Worm (Caenorhabditis elegans) whole organism, L3 larva: ENCODE results near the gene C29E4.15.

ENCODE experiments used
- R02D3.7 ChIP-seq: fragments of 150-350 bp; optimal IDR thresholded peaks from 2 replicates; lab custom pipeline; 2014; ENCODE audit warnings: missing biosample characterization, missing genetic modification characterization
- ZK546.5 ChIP-seq: sonication (generic microtip); optimal IDR thresholded peaks from 2 replicates; lab custom pipeline; 2017; ENCODE audit warnings: missing biosample characterization, missing genetic modification characterization
- aly-2 ChIP-seq: fragments of 150-350 bp; optimal IDR thresholded peaks from 2 replicates; lab custom pipeline; 2014; ENCODE audit warnings: missing biosample characterization, missing genetic modification characterization
- ama-1 ChIP-seq: fragments of 150-350 bp; optimal IDR thresholded peaks from 2 replicates; lab custom pipeline; 2018
- ceh-28 ChIP-seq: fragments of 150-350 bp; optimal IDR thresholded peaks from 2 replicates; lab custom pipeline; 2014; ENCODE audit warnings: missing biosample characterization, missing genetic modification reagents, missing genetic modification characterization
- ceh-82 ChIP-seq: fragments of 150-350 bp; optimal IDR thresholded peaks from 2 replicates; lab custom pipeline; 2014; ENCODE audit warnings: missing biosample characterization, missing genetic modification characterization
- egl-27 ChIP-seq: sonication (generic microtip); optimal IDR thresholded peaks from 4 replicates; lab custom pipeline; 2017; ENCODE audit warnings: missing biosample characterization, missing genetic modification reagents, missing genetic modification characterization
- egl-5 ChIP-seq: fragments of 150-350 bp; optimal IDR thresholded peaks from 2 replicates; lab custom pipeline; 2017; ENCODE audit warnings: missing biosample characterization, missing genetic modification reagents, missing genetic modification characterization, inconsistent platforms
- elt-1 ChIP-seq: fragments of 150-350 bp; optimal IDR thresholded peaks from 2 replicates; lab custom pipeline; 2014; ENCODE audit warnings: missing biosample characterization, missing genetic modification characterization
- elt-2 ChIP-seq: sonication (generic microtip); optimal IDR thresholded peaks from 2 replicates; lab custom pipeline; 2016; ENCODE audit warnings: missing genetic modification reagents, mild to moderate bottlenecking, missing genetic modification characterization, missing compliant biosample characterization
- elt-3 ChIP-seq, 3 experiments: fragments of 150-350 bp in 1 of 3; sonication (generic microtip) in 2 of 3; optimal IDR thresholded peaks; 2 replicates in 2 of 3; 4 replicates in 1 of 3; lab custom pipeline; 2014 to 2017; ENCODE audit warnings: missing biosample characterization in 3 of 3, missing genetic modification characterization in 3 of 3
- eor-1 ChIP-seq, 2 experiments: fragments of 150-350 bp; optimal IDR thresholded peaks; 2 replicates each; lab custom pipeline; 2014 to 2018; ENCODE audit warnings: missing biosample characterization in 2 of 2, missing genetic modification characterization in 2 of 2
- fkh-10 ChIP-seq: sonication (generic microtip); optimal IDR thresholded peaks from 2 replicates; lab custom pipeline; 2017; ENCODE audit warnings: missing biosample characterization, missing genetic modification reagents, missing genetic modification characterization
- fkh-2 ChIP-seq: fragments of 150-350 bp; optimal IDR thresholded peaks from 2 replicates; lab custom pipeline; 2014; ENCODE audit warnings: missing biosample characterization, missing genetic modification reagents, missing genetic modification characterization
- hmg-11 ChIP-seq: sonication (generic microtip); optimal IDR thresholded peaks from 2 replicates; lab custom pipeline; 2016; ENCODE audit warnings: missing genetic modification characterization, missing compliant biosample characterization
- lin-15B ChIP-seq: fragments of 150-350 bp; optimal IDR thresholded peaks from 2 replicates; lab custom pipeline; 2014; ENCODE audit warnings: missing biosample characterization, missing genetic modification characterization
- lin-39 ChIP-seq: fragments of 150-350 bp; optimal IDR thresholded peaks from 2 replicates; lab custom pipeline; 2018; ENCODE audit warnings: missing biosample characterization, missing genetic modification reagents, missing genetic modification characterization
- lsy-12 ChIP-seq: sonication (generic microtip); optimal IDR thresholded peaks from 2 replicates; lab custom pipeline; 2016; ENCODE audit warnings: mild to moderate bottlenecking, missing genetic modification characterization, missing compliant biosample characterization
- mdl-1 ChIP-seq: fragments of 150-350 bp; optimal IDR thresholded peaks from 2 replicates; lab custom pipeline; 2014; ENCODE audit warnings: missing biosample characterization, missing genetic modification characterization
- mml-1 ChIP-seq: fragments of 150-350 bp; sonication (generic microtip); optimal IDR thresholded peaks from 3 replicates; lab custom pipeline; 2014; ENCODE audit warnings: missing biosample characterization, missing genetic modification characterization
- nfya-1 ChIP-seq: sonication (generic microtip); optimal IDR thresholded peaks from 2 replicates; lab custom pipeline; 2017; ENCODE audit warnings: missing genetic modification characterization, mild to moderate bottlenecking, missing compliant biosample characterization, antibody characterized with exemption, moderate library complexity; ENCODE audit not compliant: insufficient read depth
- nhr-11 ChIP-seq: fragments of 150-350 bp; optimal IDR thresholded peaks from 2 replicates; lab custom pipeline; 2014; ENCODE audit warnings: missing biosample characterization, missing genetic modification characterization
- nhr-12 ChIP-seq: fragments of 150-350 bp; optimal IDR thresholded peaks from 2 replicates; lab custom pipeline; 2014; ENCODE audit warnings: missing biosample characterization, missing genetic modification characterization
- nhr-23 ChIP-seq: fragments of 150-350 bp; optimal IDR thresholded peaks from 2 replicates; lab custom pipeline; 2014; ENCODE audit warnings: missing biosample characterization, missing genetic modification reagents, missing genetic modification characterization
- nhr-25 ChIP-seq: sonication (generic microtip); optimal IDR thresholded peaks from 2 replicates; lab custom pipeline; 2017; ENCODE audit warnings: missing biosample characterization, missing genetic modification characterization
- nhr-28 ChIP-seq: fragments of 150-350 bp; optimal IDR thresholded peaks from 2 replicates; lab custom pipeline; 2014; ENCODE audit warnings: missing biosample characterization, missing genetic modification characterization
- nhr-43 ChIP-seq: sonication (generic microtip); optimal IDR thresholded peaks from 2 replicates; lab custom pipeline; 2016; ENCODE audit warnings: mild to moderate bottlenecking, missing genetic modification characterization, missing compliant biosample characterization; ENCODE audit not compliant: poor library complexity, severe bottlenecking
- nhr-67 ChIP-seq: fragments of 150-350 bp; optimal IDR thresholded peaks from 2 replicates; lab custom pipeline; 2014; ENCODE audit warnings: missing biosample characterization, missing genetic modification characterization
- nhr-76 ChIP-seq: fragments of 150-350 bp; sonication (generic microtip); optimal IDR thresholded peaks from 5 replicates; lab custom pipeline; 2014; ENCODE audit warnings: missing biosample characterization, missing genetic modification characterization
- nhr-77 ChIP-seq: fragments of 150-350 bp; optimal IDR thresholded peaks from 2 replicates; lab custom pipeline; 2014; ENCODE audit warnings: missing biosample characterization, missing genetic modification characterization
- pha-4 ChIP-seq: fragments of 150-350 bp; optimal IDR thresholded peaks from 2 replicates; lab custom pipeline; 2014; ENCODE audit warnings: missing biosample characterization, missing genetic modification reagents, missing genetic modification characterization
- pqm-1 ChIP-seq: fragments of 150-350 bp; optimal IDR thresholded peaks from 2 replicates; lab custom pipeline; 2017; ENCODE audit warnings: missing biosample characterization, missing genetic modification characterization, inconsistent platforms
- snpc-4 ChIP-seq: fragments of 150-350 bp; optimal IDR thresholded peaks from 2 replicates; lab custom pipeline; 2014; ENCODE audit warnings: missing biosample characterization, missing genetic modification characterization
- tbx-2 ChIP-seq: sonication (generic microtip); optimal IDR thresholded peaks from 2 replicates; lab custom pipeline; 2016; ENCODE audit warnings: mild to moderate bottlenecking, missing genetic modification characterization, missing compliant biosample characterization
- unc-39 ChIP-seq: sonication (generic microtip); optimal IDR thresholded peaks from 4 replicates; lab custom pipeline; 2017; ENCODE audit warnings: missing biosample characterization, missing genetic modification characterization
- unc-62 ChIP-seq: fragments of 150-350 bp; sonication (generic microtip); optimal IDR thresholded peaks from 4 replicates; lab custom pipeline; 2014; ENCODE audit warnings: missing biosample characterization, missing genetic modification reagents, missing genetic modification characterization
- zag-1 ChIP-seq: fragments of 150-350 bp; optimal IDR thresholded peaks from 2 replicates; lab custom pipeline; 2014; ENCODE audit warnings: missing biosample characterization, missing genetic modification characterization
- ztf-4 ChIP-seq: fragments of 150-350 bp; optimal IDR thresholded peaks from 2 replicates; lab custom pipeline; 2014; ENCODE audit warnings: missing biosample characterization, missing genetic modification characterization

Gene C29E4.15

ce11 chrIII:7909263-7909662 is 43.2 kb upstream of the C29E4.15 start, which contains the start of gene ZK688.1:
ZK688.1 (plus strand) TSS chrIII:7909563.
- no peak for TF ChIP-seq aly-2 (tag; lab: Kevin White, UChicago)
- no peak for TF ChIP-seq nhr-12
- TF ChIP-seq fkh-2 (tag; lab: Kevin White, UChicago), result no peak
- TF ChIP-seq elt-1 (tag; lab: Kevin White, UChicago), result no peak
- TF ChIP-seq elt-2 (tag; lab: Kevin White, UChicago), result no peak
- TF ChIP-seq ztf-4 (tag; lab: Kevin White, UChicago), result no peak
- no peak for TF ChIP-seq elt-3 (tag; optimal IDR thresholded peaks at IDR 0.05; lab: Kevin White, UChicago)
- TF ChIP-seq eor-1 (tag; optimal IDR thresholded peaks at IDR 0.05; lab: Kevin White, UChicago), result no peak
- TF ChIP-seq lin-15B (tag; lab: Kevin White, UChicago), result no peak
- TF ChIP-seq egl-27 (tag; lab: Kevin White, UChicago), result no peak
- no peak for TF ChIP-seq R02D3.7 (tag; lab: Kevin White, UChicago)
- no peak for TF ChIP-seq nhr-77 (tag; lab: Kevin White, UChicago)
- TF ChIP-seq nhr-28 (tag; lab: Kevin White, UChicago), result no peak
- no peak for TF ChIP-seq nhr-76 (tag; lab: Kevin White, UChicago)

- TF ChIP-seq nhr-23 (peak; percentile 68), elt-3 (tag; optimal IDR thresholded peaks at IDR 0.05; lab: Kevin White, UChicago) (no peak), nfya-1 (tag; lab: Kevin White, UChicago) (peak; percentile 28), snpc-4 (tag; lab: Kevin White, UChicago) (no peak), nhr-25 (tag; lab: Kevin White, UChicago) (peak; percentile 59), tbx-2 (tag; lab: Kevin White, UChicago) (no peak), pha-4 (tag; lab: Kevin White, UChicago) (peak; percentile 52), zag-1 (tag; lab: Kevin White, UChicago) (no peak)
Observed at ce11 chrIII:7911621-7912020, 40.8 kb upstream of the C29E4.15 start, which contains the start of gene ZK688.7. ZK688.7 (minus strand) TSS chrIII:7911634.

ce11 chrIII:7913488-7913887 is 38.9 kb upstream of the C29E4.15 start, which contains the start of gene ZK688.12:
ZK688.12 (minus strand) TSS chrIII:7913588.
- TF ChIP-seq fkh-10 (GFP tag; lab: Kevin White, UChicago) (no peak), hmg-11 (tag; lab: Kevin White, UChicago) (no peak), elt-1 (tag; lab: Kevin White, UChicago) (no peak), ceh-28 (tag; lab: Kevin White, UChicago) (no peak), lsy-12 (tag; lab: Kevin White, UChicago) (no peak), egl-5 (tag; lab: Kevin White, UChicago) (no peak), ceh-82 (tag; lab: Kevin White, UChicago) (no peak), mml-1 (tag; lab: Kevin White, UChicago) (no peak), nhr-23 (no peak), lin-15B (tag; lab: Kevin White, UChicago) (no peak), elt-2 (tag; lab: Kevin White, UChicago) (no peak), unc-39 (tag; lab: Kevin White, UChicago) (no peak), ama-1 (no peak), egl-27 (tag; lab: Kevin White, UChicago) (no peak), aly-2 (tag; lab: Kevin White, UChicago) (no peak), nhr-25 (tag; lab: Kevin White, UChicago) (no peak), nhr-28 (tag; lab: Kevin White, UChicago) (no peak), unc-62 (GFP tag; lab: Kevin White, UChicago) (no peak)
- TF ChIP-seq, all 47 proteins: peak for 0

- no peak for TF ChIP-seq elt-1 (tag; lab: Kevin White, UChicago)
- no peak for TF ChIP-seq aly-2 (tag; lab: Kevin White, UChicago)
- no peak for TF ChIP-seq lsy-12 (tag; lab: Kevin White, UChicago)
- no peak for TF ChIP-seq ztf-4 (tag; lab: Kevin White, UChicago)
- no peak for TF ChIP-seq nhr-43 (tag; lab: Kevin White, UChicago)
- no peak for TF ChIP-seq nhr-77 (tag; lab: Kevin White, UChicago)
- no peak for TF ChIP-seq unc-39 (tag; lab: Kevin White, UChicago)
- TF ChIP-seq egl-27 (tag; lab: Kevin White, UChicago), result no peak
- TF ChIP-seq ZK546.5, result no peak
- no peak for TF ChIP-seq mdl-1 (tag; lab: Kevin White, UChicago)
- no peak for TF ChIP-seq nhr-67 (tag; lab: Kevin White, UChicago)
- TF ChIP-seq nhr-11 (tag; lab: Kevin White, UChicago), result no peak
- TF ChIP-seq elt-2 (tag; lab: Kevin White, UChicago), result no peak
- no peak for TF ChIP-seq lin-39 (tag; lab: Kevin White, UChicago)
- no peak for TF ChIP-seq pqm-1 (tag; lab: Kevin White, UChicago)
- TF ChIP-seq ama-1, result no peak
- TF ChIP-seq ceh-82 (tag; lab: Kevin White, UChicago), result no peak
- TF ChIP-seq zag-1 (tag; lab: Kevin White, UChicago), result no peak
- TF ChIP-seq nhr-76 (tag; lab: Kevin White, UChicago), result no peak
Observed at ce11 chrIII:7917667-7918066, 34.8 kb upstream of the C29E4.15 start, which contains the start of gene gly-3. gly-3 (minus strand) TSS chrIII:7917767.
